Worm (Caenorhabditis elegans) whole organism, early embryonic: ENCODE measurements around the gene dml-1.
"Not testable (repeated sequence)": the region's sequence is repeated elsewhere in the genome, so short reads cannot be mapped to it uniquely, and the experiment has no call there.

Experiments
- aly-1 ChIP-seq: sonication (generic microtip); optimal IDR thresholded peaks from 2 replicates; lab custom pipeline; 2016; ENCODE audit warnings: missing genetic modification characterization, missing compliant biosample characterization
- ama-1 ChIP-seq: fragments of 150-350 bp; optimal IDR thresholded peaks from 2 replicates; lab custom pipeline; 2014
- flt-1 ChIP-seq: fragments of 200-800 bp; sonication (Bioruptor generic); IDR thresholded peaks from 2 replicates; pipeline ENCODE4 v1.3.6; 2022; ENCODE audit warnings: missing genetic modification characterization, missing compliant biosample characterization
- hmbx-1 ChIP-seq: sonication (generic microtip); optimal IDR thresholded peaks from 2 replicates; lab custom pipeline; 2016; ENCODE audit warnings: mild to moderate bottlenecking, missing genetic modification characterization, missing compliant biosample characterization
- hmg-4 ChIP-seq: fragments of 200-800 bp; sonication (Bioruptor generic); optimal IDR thresholded peaks from 2 replicates; lab custom pipeline; 2018; ENCODE audit warnings: mild to moderate bottlenecking, missing genetic modification characterization, missing compliant biosample characterization
- hnd-1 ChIP-seq: sonication (generic microtip); optimal IDR thresholded peaks from 2 replicates; lab custom pipeline; 2016; ENCODE audit warnings: missing genetic modification characterization, missing compliant biosample characterization
- pes-1 ChIP-seq: fragments of 200-800 bp; sonication (Bioruptor generic); IDR thresholded peaks from 2 replicates; pipeline ENCODE4 v1.3.6; 2022; ENCODE audit warnings: missing genetic modification reagents, missing genetic modification characterization, missing compliant biosample characterization
- scrt-1 ChIP-seq: fragments of 200-800 bp; sonication (Bioruptor generic); IDR thresholded peaks from 2 replicates; pipeline ENCODE4 v1.3.6; 2022; ENCODE audit warnings: missing genetic modification characterization, missing compliant biosample characterization
- tbx-11 ChIP-seq: fragments of 200-800 bp; sonication (Bioruptor generic); IDR thresholded peaks from 2 replicates; pipeline ENCODE4 v1.3.6; 2022; ENCODE audit warnings: missing genetic modification characterization, missing compliant biosample characterization
- tbx-37 ChIP-seq: fragments of 200-800 bp; sonication (Bioruptor generic); conservative IDR thresholded peaks from 2 replicates; pipeline ENCODE4 v1.3.6; 2022; ENCODE audit warnings: missing genetic modification reagents, missing genetic modification characterization, missing compliant biosample characterization

- not testable (repeated sequence) for TF ChIP-seq tbx-37 (GFP tag; lab: Robert Waterston, UW); ama-1; hmbx-1 (tag; lab: Kevin White, UChicago); aly-1; hmg-4 (GFP tag; lab: Kevin White, UChicago); scrt-1; tbx-11 (GFP tag; lab: Robert Waterston, UW); hnd-1 (tag; lab: Kevin White, UChicago); pes-1 (GFP tag; lab: Robert Waterston, UW); flt-1
These were observed 31.0 kb downstream of the dml-1 start, which contains the start of gene Y54G2A.50 for ce11 chrIV:2917729-2918128.
